Fruit fly (Drosophila melanogaster) whole organism, embryonic: Measurements from ENCODE around the gene CG42329.

Experiments used
- CG1024 ChIP-seq: fragments of 200-800 bp; sonication (Bioruptor generic); IDR thresholded peaks from 2 replicates; pipeline ENCODE4 v1.3.6; 2022; ENCODE audit warnings: missing biosample characterization, missing genetic modification characterization
- CG10462 ChIP-seq: fragments of 200-800 bp; sonication (Bioruptor generic); optimal IDR thresholded peaks from 2 replicates; lab custom pipeline; 2016; ENCODE audit warnings: missing biosample characterization, missing genetic modification characterization
- CG15269 ChIP-seq: fragments of 200-800 bp; sonication (Bioruptor generic); optimal IDR thresholded peaks from 2 replicates; lab custom pipeline; 2018; ENCODE audit warnings: missing biosample characterization, mild to moderate bottlenecking, missing genetic modification characterization, moderate library complexity
- CG16779 ChIP-seq: fragments of 200-800 bp; sonication (Bioruptor generic); IDR thresholded peaks from 2 replicates; pipeline ENCODE4 v1.3.6; 2022; ENCODE audit warnings: missing biosample characterization, missing genetic modification characterization
- CG16815 ChIP-seq: fragments of 200-800 bp; sonication (Bioruptor generic); optimal IDR thresholded peaks from 3 replicates; lab custom pipeline; 2017; ENCODE audit warnings: missing biosample characterization, mild to moderate bottlenecking, missing genetic modification characterization
- CG1792 ChIP-seq: fragments of 200-800 bp; sonication (Bioruptor generic); optimal IDR thresholded peaks from 2 replicates; lab custom pipeline; 2016; ENCODE audit warnings: missing biosample characterization, missing genetic modification characterization
- CG18599 ChIP-seq: fragments of 200-800 bp; sonication (Bioruptor generic); optimal IDR thresholded peaks from 3 replicates; lab custom pipeline; 2017; ENCODE audit warnings: missing biosample characterization, missing genetic modification characterization, mild to moderate bottlenecking, moderate library complexity, missing genetic modification reagents
- CG2129 ChIP-seq: fragments of 200-800 bp; sonication (Bioruptor generic); IDR thresholded peaks from 2 replicates; pipeline ENCODE4 v1.3.6; 2022; ENCODE audit warnings: missing biosample characterization, missing genetic modification characterization; ENCODE audit not compliant: partially characterized antibody
- CG31388 ChIP-seq: fragments of 200-800 bp; sonication (Bioruptor generic); optimal IDR thresholded peaks from 2 replicates; lab custom pipeline; 2016; ENCODE audit warnings: missing biosample characterization, missing genetic modification characterization
- CG31441 ChIP-seq: fragments of 200-800 bp; sonication (Bioruptor generic); IDR thresholded peaks from 2 replicates; pipeline ENCODE4 v1.3.6; 2022; ENCODE audit warnings: missing biosample characterization, missing genetic modification characterization
- CG33213 ChIP-seq: fragments of 200-800 bp; sonication (Bioruptor generic); optimal IDR thresholded peaks from 3 replicates; lab custom pipeline; 2016; ENCODE audit warnings: missing biosample characterization, missing genetic modification characterization
- CG34422 ChIP-seq: fragments of 200-800 bp; sonication (Bioruptor generic); IDR thresholded peaks from 3 replicates; pipeline ENCODE4 v1.3.6; 2022; ENCODE audit warnings: missing biosample characterization, missing genetic modification characterization
- CG42726 ChIP-seq: fragments of 200-800 bp; sonication (Bioruptor generic); IDR thresholded peaks from 2 replicates; pipeline ENCODE4 v1.3.6; 2022; ENCODE audit warnings: missing biosample characterization, missing genetic modification characterization; ENCODE audit not compliant: partially characterized antibody
- CG4424 ChIP-seq: fragments of 200-800 bp; sonication (Bioruptor generic); optimal IDR thresholded peaks from 3 replicates; lab custom pipeline; 2016; ENCODE audit warnings: missing biosample characterization, missing genetic modification characterization
- CG8478 ChIP-seq: fragments of >200 bp; optimal IDR thresholded peaks from 2 replicates; lab custom pipeline; 2018
- CG9437 ChIP-seq: fragments of 200-800 bp; sonication (Bioruptor generic); optimal IDR thresholded peaks from 2 replicates; lab custom pipeline; 2018; ENCODE audit warnings: missing biosample characterization, mild to moderate bottlenecking, missing genetic modification characterization
- CoRest ChIP-seq: fragments of 200-800 bp; sonication (Bioruptor generic); optimal IDR thresholded peaks from 3 replicates; lab custom pipeline; 2018; ENCODE audit warnings: missing biosample characterization, mild to moderate bottlenecking, missing genetic modification characterization, moderate library complexity
- D19A ChIP-seq: fragments of 200-800 bp; optimal IDR thresholded peaks from 3 replicates; lab custom pipeline; 2019; ENCODE audit warnings: missing biosample characterization, mild to moderate bottlenecking, missing genetic modification characterization, moderate library complexity
- E2f2 ChIP-seq: fragments of 200-800 bp; sonication (Bioruptor generic); IDR thresholded peaks from 2 replicates; pipeline ENCODE4 v1.3.6; 2022; ENCODE audit warnings: missing biosample characterization, missing genetic modification characterization
- HmgD ChIP-seq: fragments of 200-800 bp; sonication (Bioruptor generic); optimal IDR thresholded peaks from 3 replicates; lab custom pipeline; 2016; ENCODE audit warnings: missing biosample characterization, missing genetic modification characterization
- Hmr ChIP-seq: fragments of 200-800 bp; sonication (Bioruptor generic); optimal IDR thresholded peaks from 3 replicates; lab custom pipeline; 2017; ENCODE audit warnings: mild to moderate bottlenecking, missing biosample characterization, missing genetic modification reagents, missing genetic modification characterization
- Hr51 ChIP-seq, 2 experiments: fragments of 200-800 bp; sonication (Bioruptor generic); optimal IDR thresholded peaks; 2 replicates in 1 of 2; 3 replicates in 1 of 2; lab custom pipeline; 2016 to 2018; ENCODE audit warnings: missing biosample characterization in 2 of 2, missing genetic modification characterization in 2 of 2, mild to moderate bottlenecking in 1 of 2, moderate library complexity in 1 of 2
- NC2β ChIP-seq: fragments of 200-800 bp; sonication (Bioruptor generic); optimal IDR thresholded peaks from 2 replicates; lab custom pipeline; 2016; ENCODE audit warnings: missing biosample characterization, missing genetic modification characterization
- Ravus ChIP-seq: fragments of 200-800 bp; sonication (Bioruptor generic); IDR thresholded peaks from 2 replicates; pipeline ENCODE4 v1.3.6; 2022; ENCODE audit warnings: missing biosample characterization, missing genetic modification characterization
- Sox102F ChIP-seq: fragments of 200-800 bp; sonication (Bioruptor generic); optimal IDR thresholded peaks from 2 replicates; lab custom pipeline; 2018; ENCODE audit warnings: missing biosample characterization, mild to moderate bottlenecking, missing genetic modification characterization, moderate library complexity
- TFAM ChIP-seq: fragments of 200-800 bp; sonication (Bioruptor generic); optimal IDR thresholded peaks from 2 replicates; lab custom pipeline; 2017; ENCODE audit warnings: missing biosample characterization, missing genetic modification characterization, inconsistent platforms
- YL-1 ChIP-seq: fragments of 200-800 bp; sonication (Bioruptor generic); optimal IDR thresholded peaks from 3 replicates; lab custom pipeline; 2017; ENCODE audit warnings: missing biosample characterization, mild to moderate bottlenecking, missing genetic modification characterization
- amos ChIP-seq: fragments of 200-800 bp; sonication (Bioruptor generic); IDR thresholded peaks from 2 replicates; pipeline ENCODE4 v1.3.6; 2022; ENCODE audit warnings: missing biosample characterization, missing genetic modification characterization; ENCODE audit not compliant: partially characterized antibody
- bowl ChIP-seq: fragments of 200-800 bp; sonication (Bioruptor generic); IDR thresholded peaks from 2 replicates; pipeline ENCODE4 v1.3.6; 2022; ENCODE audit warnings: missing biosample characterization, missing genetic modification characterization
- br ChIP-seq: fragments of >200 bp; optimal IDR thresholded peaks from 2 replicates; lab custom pipeline; 2017
- da ChIP-seq: fragments of 200-800 bp; sonication (Bioruptor generic); optimal IDR thresholded peaks from 2 replicates; lab custom pipeline; 2016; ENCODE audit warnings: missing biosample characterization, missing genetic modification characterization
- dimm ChIP-seq: fragments of 200-800 bp; sonication (Bioruptor generic); IDR thresholded peaks from 2 replicates; pipeline ENCODE4 v1.3.6; 2022; ENCODE audit warnings: missing biosample characterization, missing genetic modification characterization
- disco-r ChIP-seq: fragments of 200-800 bp; sonication (Bioruptor generic); optimal IDR thresholded peaks from 2 replicates; lab custom pipeline; 2016; ENCODE audit warnings: missing biosample characterization, missing genetic modification characterization
- dmrt99B ChIP-seq: fragments of 200-800 bp; sonication (Bioruptor generic); optimal IDR thresholded peaks from 2 replicates; lab custom pipeline; 2018; ENCODE audit warnings: missing biosample characterization, mild to moderate bottlenecking, missing genetic modification characterization, moderate library complexity
- dpn ChIP-seq, 2 experiments: fragments of 200-800 bp; sonication (Bioruptor generic); optimal IDR thresholded peaks; 3 replicates each; lab custom pipeline; 2016; ENCODE audit warnings: missing biosample characterization in 2 of 2, missing genetic modification characterization in 2 of 2
- en ChIP-seq: fragments of 200-800 bp; sonication (Bioruptor generic); optimal IDR thresholded peaks from 2 replicates; lab custom pipeline; 2016; ENCODE audit warnings: missing biosample characterization, missing genetic modification characterization
- eve ChIP-seq, 2 experiments: fragments of >200 bp; optimal IDR thresholded peaks; 2 replicates each; lab custom pipeline; 2017; ENCODE audit warnings: missing biosample characterization in 2 of 2, missing genetic modification characterization in 2 of 2
- fd102C ChIP-seq: fragments of 200-800 bp; sonication (Bioruptor generic); optimal IDR thresholded peaks from 2 replicates; lab custom pipeline; 2018; ENCODE audit warnings: missing biosample characterization, mild to moderate bottlenecking, missing genetic modification characterization, moderate library complexity
- fd96Cb ChIP-seq: fragments of 200-800 bp; sonication (Bioruptor generic); optimal IDR thresholded peaks from 2 replicates; lab custom pipeline; 2018; ENCODE audit warnings: missing biosample characterization, mild to moderate bottlenecking, missing genetic modification characterization, moderate library complexity
- gsb ChIP-seq: fragments of 200-800 bp; sonication (Bioruptor generic); IDR thresholded peaks from 2 replicates; pipeline ENCODE4 v1.3.6; 2022; ENCODE audit warnings: missing biosample characterization, missing genetic modification characterization
- her ChIP-seq: fragments of 200-800 bp; sonication (Bioruptor generic); optimal IDR thresholded peaks from 2 replicates; lab custom pipeline; 2016; ENCODE audit warnings: missing biosample characterization, missing genetic modification characterization
- insv ChIP-seq, 2 experiments: fragments of 200-800 bp; sonication (Bioruptor generic); optimal IDR thresholded peaks; 3 replicates each; lab custom pipeline; 2016 to 2018; ENCODE audit warnings: missing biosample characterization in 2 of 2, missing genetic modification characterization in 2 of 2
- inv ChIP-seq: fragments of 200-800 bp; sonication (Bioruptor generic); IDR thresholded peaks from 2 replicates; pipeline ENCODE4 v1.3.6; 2022; ENCODE audit warnings: missing biosample characterization, missing genetic modification characterization; ENCODE audit not compliant: partially characterized antibody
- mam ChIP-seq: fragments of 200-800 bp; sonication (Bioruptor generic); optimal IDR thresholded peaks from 3 replicates; lab custom pipeline; 2016; ENCODE audit warnings: missing biosample characterization, missing genetic modification characterization
- mld ChIP-seq: fragments of 200-800 bp; sonication (Bioruptor generic); IDR thresholded peaks from 3 replicates; pipeline ENCODE4 v1.3.6; 2022; ENCODE audit warnings: missing biosample characterization, missing genetic modification characterization; ENCODE audit not compliant: partially characterized antibody
- nmo ChIP-seq: fragments of 200-800 bp; sonication (Bioruptor generic); optimal IDR thresholded peaks from 2 replicates; lab custom pipeline; 2018; ENCODE audit warnings: missing biosample characterization, mild to moderate bottlenecking, missing genetic modification characterization, moderate library complexity
- sc ChIP-seq, 3 experiments: fragments of >200 bp in 2 of 3; fragments of 200-800 bp in 1 of 3; sonication (Bioruptor generic) in 1 of 3; optimal IDR thresholded peaks; 2 replicates in 2 of 3; 3 replicates in 1 of 3; lab custom pipeline; 2017; ENCODE audit warnings: mild to moderate bottlenecking in 1 of 3, missing biosample characterization in 1 of 3, missing genetic modification characterization in 1 of 3, missing genetic modification reagents in 1 of 3
- stc ChIP-seq: fragments of 200-800 bp; sonication (Bioruptor generic); IDR thresholded peaks from 2 replicates; pipeline ENCODE4 v1.3.6; 2022; ENCODE audit warnings: missing biosample characterization, missing genetic modification characterization
- tin ChIP-seq: fragments of 200-800 bp; sonication (Bioruptor generic); optimal IDR thresholded peaks from 3 replicates; lab custom pipeline; 2016; ENCODE audit warnings: missing biosample characterization, missing genetic modification characterization
- ttk ChIP-seq: fragments of 200-800 bp; sonication (Bioruptor generic); IDR thresholded peaks from 2 replicates; pipeline ENCODE4 v2.1.2; 2022; ENCODE audit warnings: missing biosample characterization, missing genetic modification characterization
- yki ChIP-seq: fragments of >200 bp; optimal IDR thresholded peaks from 3 replicates; lab custom pipeline; 2018

CG42329 gene

dm6 chr2L:1217892-1218473 lies 1.1 kb upstream of the CG42329 start (continued):
- TF ChIP-seq amos (GFP tag; lab: Robert Waterston, UW): no peak
- no peak for TF ChIP-seq TFAM (GFP tag; lab: Kevin White, UChicago)
- no peak for TF ChIP-seq br (lab: Kevin White, UChicago)
- no peak for TF ChIP-seq CG16779
- TF ChIP-seq CG9437 (GFP tag; lab: Kevin White, UChicago): peak; percentile 31
- no peak for TF ChIP-seq CG2129 (GFP tag; lab: Robert Waterston, UW)
- no peak for TF ChIP-seq disco-r
- no peak for TF ChIP-seq Ravus (GFP tag; lab: Robert Waterston, UW)
- no peak for TF ChIP-seq fd96Cb (tag; lab: Kevin White, UChicago)
- peak; percentile 83 for TF ChIP-seq Sox102F (GFP tag; lab: Kevin White, UChicago)
- TF ChIP-seq CG8478 (lab: Kevin White, UChicago): no peak
- TF ChIP-seq ttk (GFP tag; lab: Robert Waterston, UW): no peak
- no peak for TF ChIP-seq stc (GFP tag; lab: Robert Waterston, UW)
- no peak for TF ChIP-seq tin (GFP tag; lab: Kevin White, UChicago)
- TF ChIP-seq CG42726 (GFP tag; lab: Robert Waterston, UW): no peak
- no peak for TF ChIP-seq fd102C (GFP tag; lab: Kevin White, UChicago)
- TF ChIP-seq D19A (tag; lab: Kevin White, UChicago): no peak
- no peak for TF ChIP-seq HmgD (GFP tag; lab: Kevin White, UChicago)
- no peak for TF ChIP-seq en (GFP tag; lab: Kevin White, UChicago)
- no peak for TF ChIP-seq mld
- TF ChIP-seq CG15269 (tag; lab: Kevin White, UChicago): peak; percentile 48
- TF ChIP-seq da (GFP tag; lab: Kevin White, UChicago): no peak
- no peak for TF ChIP-seq her (GFP tag; lab: Kevin White, UChicago)
- no peak for TF ChIP-seq bowl (GFP tag; lab: Robert Waterston, UW)
- no peak for TF ChIP-seq CG1792 (GFP tag; lab: Kevin White, UChicago)
- TF ChIP-seq CG16815 (GFP tag; lab: Kevin White, UChicago): peak; percentile 20
- no peak for TF ChIP-seq nmo
- TF ChIP-seq insv (GFP tag; optimal IDR thresholded peaks at IDR 0.05; lab: Kevin White, UChicago): no peak
- no peak for TF ChIP-seq CG33213 (GFP tag; lab: Kevin White, UChicago)
- no peak for TF ChIP-seq CG31388 (GFP tag; lab: Kevin White, UChicago)
- TF ChIP-seq CG31441 (GFP tag; lab: Robert Waterston, UW): no peak
- no peak for TF ChIP-seq CG18599 (GFP tag; lab: Kevin White, UChicago)
- no peak for TF ChIP-seq YL-1
- TF ChIP-seq CoRest (tag; lab: Kevin White, UChicago): peak; percentile 27
- TF ChIP-seq eve (GFP tag; optimal IDR thresholded peaks at IDR 0.05; lab: Kevin White, UChicago): peak in 1 of 2 experiments; percentile 44
- no peak for TF ChIP-seq CG4424
- TF ChIP-seq dimm (GFP tag; lab: Robert Waterston, UW): no peak
- TF ChIP-seq CG1024 (GFP tag; lab: Robert Waterston, UW): no peak
- TF ChIP-seq sc (optimal IDR thresholded peaks at IDR 0.05; lab: Kevin White, UChicago): no peak
- no peak for TF ChIP-seq sc (GFP tag; optimal IDR thresholded peaks at IDR 0.05; lab: Kevin White, UChicago)
- peak; percentile 42 for TF ChIP-seq Hmr (GFP tag; lab: Kevin White, UChicago)
- TF ChIP-seq NC2β (GFP tag; lab: Kevin White, UChicago): no peak
- TF ChIP-seq dpn (GFP tag; optimal IDR thresholded peaks at IDR 0.05; lab: Kevin White, UChicago): no peak
- TF ChIP-seq yki (lab: Kevin White, UChicago): no peak
- no peak for TF ChIP-seq gsb (GFP tag; lab: Robert Waterston, UW)
- TF ChIP-seq dmrt99B (tag; lab: Kevin White, UChicago): no peak
- no peak for TF ChIP-seq CG10462
- TF ChIP-seq E2f2 (GFP tag; lab: Robert Waterston, UW): peak; percentile 35; the same call in 1 of the 2 replicates
- no peak for TF ChIP-seq mam
- no peak for TF ChIP-seq CG34422 (GFP tag; lab: Robert Waterston, UW)
- TF ChIP-seq inv (GFP tag; lab: Robert Waterston, UW): no peak
- no peak for TF ChIP-seq Hr51 (GFP tag; optimal IDR thresholded peaks at IDR 0.05; lab: Kevin White, UChicago)
